Worm (Caenorhabditis elegans): ENCODE results near the gene marc-1.

DNA sequence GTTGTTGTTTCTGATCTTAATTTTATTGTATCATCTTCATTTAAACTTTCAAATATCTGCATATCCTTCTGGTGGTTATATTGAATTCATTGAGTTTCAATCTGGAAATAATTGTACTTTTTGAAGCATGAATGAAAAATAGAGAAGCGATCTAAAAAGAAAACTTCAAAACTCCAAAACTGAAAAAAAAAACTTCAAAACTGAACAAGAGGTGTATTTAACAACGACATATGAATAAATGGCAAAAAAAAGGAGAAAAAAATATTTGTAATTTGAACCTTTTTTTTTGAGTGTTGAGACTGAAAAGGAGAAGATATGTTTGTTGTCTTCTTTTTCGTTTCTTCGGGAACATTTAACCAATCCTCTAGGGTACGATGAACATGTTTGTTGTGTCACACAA is 18.4 kb downstream of the marc-1 start, which contains the start of gene F58E6.11:
- TF ChIP-seq flt-1 (GFP tag; IDR thresholded peaks at IDR 0.05), result no peak
- TF ChIP-seq ref-1 (GFP tag; conservative IDR thresholded peaks at IDR 0.05), result no peak
- TF ChIP-seq cog-1 (tag; optimal IDR thresholded peaks at IDR 0.05), result no peak
